Worm (Caenorhabditis elegans): Measurements from ENCODE around the gene M163.8.

ce11 chrX:14510358-14510757 is 25.4 kb downstream of the M163.8 start:
- no peak for TF ChIP-seq ztf-4 (tag; optimal IDR thresholded peaks at IDR 0.05)
- no peak for TF ChIP-seq snpc-4 (tag; optimal IDR thresholded peaks at IDR 0.05)
